Worm (Caenorhabditis elegans) whole organism, mixed stage, embryonic: ENCODE measurements around the gene Y52E8A.3.

ENCODE experiments used
- M03D4.4 ChIP-seq: sonication (generic microtip); optimal IDR thresholded peaks from 2 replicates; lab custom pipeline; 2017; ENCODE audit warnings: mild to moderate bottlenecking, missing genetic modification characterization, missing compliant biosample characterization
- bed-3 ChIP-seq: fragments of 200-800 bp; sonication (Bioruptor generic); optimal IDR thresholded peaks from 3 replicates; lab custom pipeline; 2018; ENCODE audit warnings: mild to moderate bottlenecking, missing genetic modification characterization, moderate library complexity, missing compliant biosample characterization
- blmp-1 ChIP-seq: fragments of 150-350 bp; optimal IDR thresholded peaks from 2 replicates; lab custom pipeline; 2014; ENCODE audit warnings: missing biosample characterization, missing genetic modification characterization
- ceh-39 ChIP-seq: fragments of 150-350 bp; optimal IDR thresholded peaks from 2 replicates; lab custom pipeline; 2014; ENCODE audit warnings: missing biosample characterization, missing genetic modification characterization
- ceh-43 ChIP-seq: fragments of 200-800 bp; sonication (Bioruptor generic); optimal IDR thresholded peaks from 2 replicates; lab custom pipeline; 2018; ENCODE audit warnings: mild to moderate bottlenecking, missing genetic modification characterization, moderate library complexity, missing compliant biosample characterization
- ceh-83 ChIP-seq: fragments of 200-800 bp; sonication (Bioruptor generic); optimal IDR thresholded peaks from 2 replicates; lab custom pipeline; 2018; ENCODE audit warnings: mild to moderate bottlenecking, missing genetic modification characterization, missing compliant biosample characterization
- ces-1 ChIP-seq: fragments of 150-350 bp; optimal IDR thresholded peaks from 2 replicates; lab custom pipeline; 2014; ENCODE audit warnings: missing biosample characterization, missing genetic modification reagents, missing genetic modification characterization
- cnd-1 ChIP-seq: fragments of 200-800 bp; sonication (Bioruptor generic); optimal IDR thresholded peaks from 2 replicates; lab custom pipeline; 2018; ENCODE audit warnings: mild to moderate bottlenecking, missing genetic modification characterization, missing compliant biosample characterization
- drap-1 ChIP-seq: fragments of 200-800 bp; sonication (Bioruptor generic); optimal IDR thresholded peaks from 3 replicates; lab custom pipeline; 2018; ENCODE audit warnings: mild to moderate bottlenecking, missing genetic modification characterization, missing compliant biosample characterization
- elt-1 ChIP-seq: sonication (generic microtip); optimal IDR thresholded peaks from 2 replicates; lab custom pipeline; 2017; ENCODE audit warnings: missing genetic modification characterization, mild to moderate bottlenecking, missing compliant biosample characterization, antibody characterized with exemption, moderate library complexity, borderline replicate concordance; ENCODE audit not compliant: insufficient read depth
- elt-3 ChIP-seq: fragments of 150-350 bp; optimal IDR thresholded peaks from 2 replicates; lab custom pipeline; 2014; ENCODE audit warnings: missing biosample characterization, missing genetic modification characterization
- flh-1 ChIP-seq: fragments of 200-800 bp; sonication (Bioruptor generic); optimal IDR thresholded peaks from 2 replicates; lab custom pipeline; 2018; ENCODE audit warnings: mild to moderate bottlenecking, missing genetic modification characterization, moderate library complexity, missing compliant biosample characterization
- ham-2 ChIP-seq: fragments of 200-800 bp; sonication (Bioruptor generic); optimal IDR thresholded peaks from 2 replicates; lab custom pipeline; 2018; ENCODE audit warnings: mild to moderate bottlenecking, missing genetic modification characterization, missing compliant biosample characterization
- hlh-1 ChIP-seq: fragments of 150-350 bp; optimal IDR thresholded peaks from 2 replicates; lab custom pipeline; 2014; ENCODE audit warnings: missing biosample characterization, missing genetic modification reagents, missing genetic modification characterization
- lin-13 ChIP-seq: fragments of 150-350 bp; optimal IDR thresholded peaks from 2 replicates; lab custom pipeline; 2014; ENCODE audit warnings: missing biosample characterization, missing genetic modification characterization
- lin-32 ChIP-seq: fragments of 200-800 bp; sonication (Bioruptor generic); optimal IDR thresholded peaks from 2 replicates; lab custom pipeline; 2018; ENCODE audit warnings: mild to moderate bottlenecking, missing genetic modification characterization, missing compliant biosample characterization
- lsy-2 ChIP-seq: fragments of 150-350 bp; optimal IDR thresholded peaks from 2 replicates; lab custom pipeline; 2014; ENCODE audit warnings: missing biosample characterization, missing genetic modification characterization
- mab-5 ChIP-seq: fragments of 150-350 bp; optimal IDR thresholded peaks from 2 replicates; lab custom pipeline; 2014; ENCODE audit warnings: missing biosample characterization, missing genetic modification characterization
- mep-1 ChIP-seq: fragments of 150-350 bp; optimal IDR thresholded peaks from 2 replicates; lab custom pipeline; 2017; ENCODE audit warnings: missing biosample characterization, missing genetic modification reagents, missing genetic modification characterization, inconsistent platforms
- mls-2 ChIP-seq: sonication (generic microtip); optimal IDR thresholded peaks from 2 replicates; lab custom pipeline; 2016; ENCODE audit warnings: mild to moderate bottlenecking, missing genetic modification characterization, moderate library complexity, missing compliant biosample characterization
- nhr-12 ChIP-seq: fragments of 150-350 bp; optimal IDR thresholded peaks from 2 replicates; lab custom pipeline; 2014; ENCODE audit warnings: missing biosample characterization, missing genetic modification characterization
- nhr-2 ChIP-seq: fragments of 150-350 bp; optimal IDR thresholded peaks from 2 replicates; lab custom pipeline; 2014; ENCODE audit warnings: missing biosample characterization, missing genetic modification characterization
- nhr-237 ChIP-seq: fragments of 150-350 bp; optimal IDR thresholded peaks from 2 replicates; lab custom pipeline; 2014; ENCODE audit warnings: missing biosample characterization, missing genetic modification characterization
- nhr-28 ChIP-seq: fragments of 150-350 bp; optimal IDR thresholded peaks from 2 replicates; lab custom pipeline; 2014; ENCODE audit warnings: missing biosample characterization, missing genetic modification characterization
- nhr-76 ChIP-seq: sonication (generic microtip); optimal IDR thresholded peaks from 2 replicates; lab custom pipeline; 2017; ENCODE audit warnings: missing biosample characterization, missing genetic modification characterization
- pha-4 ChIP-seq: fragments of 150-350 bp; optimal IDR thresholded peaks from 2 replicates; lab custom pipeline; 2018; ENCODE audit warnings: missing biosample characterization, missing genetic modification reagents, missing genetic modification characterization
- sem-2 ChIP-seq: fragments of 200-800 bp; sonication (Bioruptor generic); optimal IDR thresholded peaks from 2 replicates; lab custom pipeline; 2018; ENCODE audit warnings: mild to moderate bottlenecking, missing genetic modification characterization, missing compliant biosample characterization
- snpc-4 ChIP-seq: fragments of 150-350 bp; optimal IDR thresholded peaks from 2 replicates; lab custom pipeline; 2014; ENCODE audit warnings: missing biosample characterization, missing genetic modification characterization
- sptf-1 ChIP-seq: sonication (generic microtip); optimal IDR thresholded peaks from 2 replicates; lab custom pipeline; 2017; ENCODE audit warnings: mild to moderate bottlenecking, missing genetic modification characterization, moderate library complexity, missing compliant biosample characterization
- tbx-8 ChIP-seq: fragments of 200-800 bp; sonication (Bioruptor generic); optimal IDR thresholded peaks from 2 replicates; lab custom pipeline; 2018; ENCODE audit warnings: mild to moderate bottlenecking, missing genetic modification characterization, moderate library complexity, missing compliant biosample characterization
- unc-120 ChIP-seq: sonication (generic microtip); optimal IDR thresholded peaks from 2 replicates; lab custom pipeline; 2017; ENCODE audit warnings: missing genetic modification characterization, missing compliant biosample characterization; ENCODE audit not compliant: poor library complexity, severe bottlenecking
- unc-39 ChIP-seq: fragments of 150-350 bp; optimal IDR thresholded peaks from 2 replicates; lab custom pipeline; 2014; ENCODE audit warnings: missing biosample characterization, missing genetic modification characterization
- unc-62 ChIP-seq: fragments of 150-350 bp; optimal IDR thresholded peaks from 2 replicates; lab custom pipeline; 2014; ENCODE audit warnings: missing biosample characterization, missing genetic modification reagents, missing genetic modification characterization
- zip-8 ChIP-seq: fragments of 150-350 bp; optimal IDR thresholded peaks from 2 replicates; lab custom pipeline; 2014; ENCODE audit warnings: missing biosample characterization, missing genetic modification characterization
- ztf-11 ChIP-seq: fragments of 150-350 bp; optimal IDR thresholded peaks from 2 replicates; lab custom pipeline; 2014; ENCODE audit warnings: missing biosample characterization, missing genetic modification characterization

Gene Y52E8A.3

ce11 chrII:4301307-4301706 lies 5.5 kb downstream of the Y52E8A.3 start, which contains the start of gene gtf-2F1:
Gene gtf-2F1 (plus strand): TSS chrII:4301607.
- no peak for TF ChIP-seq ham-2 (GFP tag; lab: Kevin White, UChicago)
- no peak for TF ChIP-seq snpc-4 (tag; lab: Kevin White, UChicago)
- no peak for TF ChIP-seq nhr-237 (tag; lab: Kevin White, UChicago)
- TF ChIP-seq zip-8 (tag; lab: Kevin White, UChicago): no peak
- TF ChIP-seq nhr-2: no peak
- TF ChIP-seq M03D4.4 (tag; lab: Kevin White, UChicago): no peak
- TF ChIP-seq unc-62 (GFP tag; lab: Kevin White, UChicago): no peak
- TF ChIP-seq sem-2 (GFP tag; lab: Kevin White, UChicago): no peak
- TF ChIP-seq ceh-83 (GFP tag; lab: Kevin White, UChicago): no peak
- TF ChIP-seq flh-1 (GFP tag; lab: Kevin White, UChicago): no peak
- no peak for TF ChIP-seq ces-1 (GFP tag; lab: Kevin White, UChicago)
- TF ChIP-seq blmp-1: no peak
- TF ChIP-seq nhr-28 (tag; lab: Kevin White, UChicago): no peak
- no peak for TF ChIP-seq tbx-8 (GFP tag; lab: Kevin White, UChicago)
- TF ChIP-seq pha-4 (tag; lab: Kevin White, UChicago): no peak
- TF ChIP-seq bed-3 (GFP tag; lab: Kevin White, UChicago): no peak
- TF ChIP-seq ceh-43 (GFP tag; lab: Kevin White, UChicago): no peak
- TF ChIP-seq elt-3 (tag; lab: Kevin White, UChicago): no peak
- TF ChIP-seq mep-1 (tag; lab: Kevin White, UChicago): no peak
- TF ChIP-seq nhr-12 (tag; lab: Kevin White, UChicago): no peak

ce11 chrII:4299227-4299703 lies 7.5 kb downstream of the Y52E8A.3 start, which contains the start of gene sco-1:
Gene sco-1 (plus strand): TSS chrII:4299653.
- TF ChIP-seq lin-13 (peak; percentile 91), sem-2 (GFP tag; lab: Kevin White, UChicago) (no peak), unc-120 (peak; percentile 28), sptf-1 (tag; lab: Kevin White, UChicago) (peak; percentile 71), unc-62 (GFP tag; lab: Kevin White, UChicago) (peak; percentile 52), cnd-1 (no peak), elt-1 (peak; percentile 40), lsy-2 (tag; lab: Kevin White, UChicago) (peak; percentile 83), ztf-11 (tag; lab: Kevin White, UChicago) (no peak), ces-1 (GFP tag; lab: Kevin White, UChicago) (peak; percentile 72), pha-4 (tag; lab: Kevin White, UChicago) (peak; percentile 81), ceh-39 (peak; percentile 68), snpc-4 (tag; lab: Kevin White, UChicago) (no peak), nhr-237 (tag; lab: Kevin White, UChicago) (peak; percentile 89), hlh-1 (peak; percentile 66), drap-1 (GFP tag; lab: Kevin White, UChicago) (peak; percentile 58), mep-1 (tag; lab: Kevin White, UChicago) (peak; percentile 86), lin-32 (GFP tag; lab: Kevin White, UChicago) (no peak), blmp-1 (no peak), mab-5 (tag; lab: Kevin White, UChicago) (no peak), nhr-76 (tag; lab: Kevin White, UChicago) (no peak), mls-2 (tag; lab: Kevin White, UChicago) (peak; percentile 68), elt-3 (tag; lab: Kevin White, UChicago) (no peak)

- TF ChIP-seq unc-62 (GFP tag; lab: Kevin White, UChicago) (no peak), sptf-1 (tag; lab: Kevin White, UChicago) (no peak), flh-1 (GFP tag; lab: Kevin White, UChicago) (no peak), tbx-8 (GFP tag; lab: Kevin White, UChicago) (no peak), unc-39 (tag; lab: Kevin White, UChicago) (no peak), mep-1 (tag; lab: Kevin White, UChicago) (no peak), unc-120 (no peak), mab-5 (tag; lab: Kevin White, UChicago) (no peak), blmp-1 (no peak), ham-2 (GFP tag; lab: Kevin White, UChicago) (no peak)
These were observed 9.5 kb downstream of the Y52E8A.3 start for ce11 chrII:4297259-4297658.
